Worm (Caenorhabditis elegans) whole organism, L1 larva: ENCODE data around the gene C07A4.2.

Experiments
- C04F5.9 ChIP-seq: sonication (generic microtip); optimal IDR thresholded peaks from 2 replicates; lab custom pipeline; 2016; ENCODE audit warnings: missing genetic modification characterization, missing compliant biosample characterization
- ama-1 ChIP-seq: fragments of 150-350 bp; optimal IDR thresholded peaks from 2 replicates; lab custom pipeline; 2014
- ceh-63 ChIP-seq: fragments of 200-800 bp; sonication (Bioruptor generic); optimal IDR thresholded peaks from 2 replicates; lab custom pipeline; 2018; ENCODE audit warnings: mild to moderate bottlenecking, missing genetic modification characterization, missing compliant biosample characterization
- ceh-8 ChIP-seq: fragments of 200-800 bp; sonication (Bioruptor generic); optimal IDR thresholded peaks from 2 replicates; lab custom pipeline; 2018; ENCODE audit warnings: mild to moderate bottlenecking, missing genetic modification characterization, moderate library complexity, missing compliant biosample characterization
- ceh-88 ChIP-seq: fragments of 200-800 bp; sonication (Bioruptor generic); IDR thresholded peaks from 2 replicates; pipeline ENCODE4 v1.3.6; 2022; ENCODE audit warnings: missing genetic modification characterization, missing compliant biosample characterization
- ces-1 ChIP-seq: fragments of 150-350 bp; optimal IDR thresholded peaks from 2 replicates; lab custom pipeline; 2014; ENCODE audit warnings: missing biosample characterization, missing genetic modification reagents, missing genetic modification characterization
- dpl-1 ChIP-seq, 3 experiments: fragments of 150-350 bp in 2 of 3; sonication (generic microtip) in 1 of 3; optimal IDR thresholded peaks; 2 replicates each; lab custom pipeline; 2014 to 2017; ENCODE audit warnings: missing biosample characterization in 3 of 3, missing genetic modification characterization in 3 of 3, missing genetic modification reagents in 3 of 3
- dsc-1 ChIP-seq: sonication (generic microtip); optimal IDR thresholded peaks from 2 replicates; lab custom pipeline; 2016; ENCODE audit warnings: mild to moderate bottlenecking, missing genetic modification characterization, missing compliant biosample characterization
- efl-3 ChIP-seq: fragments of 200-800 bp; sonication (Bioruptor generic); optimal IDR thresholded peaks from 2 replicates; lab custom pipeline; 2018; ENCODE audit warnings: mild to moderate bottlenecking, missing genetic modification characterization, missing compliant biosample characterization
- egl-13 ChIP-seq: sonication (generic microtip); optimal IDR thresholded peaks from 2 replicates; lab custom pipeline; 2016; ENCODE audit warnings: missing genotype, missing genetic modification reagents, missing genetic modification characterization, missing compliant biosample characterization
- elt-3 ChIP-seq, 6 experiments: fragments of 150-350 bp in 1 of 6; sonication (generic microtip); optimal IDR thresholded peaks; 2 replicates each; lab custom pipeline; 2017 to 2018; ENCODE audit warnings: missing biosample characterization in 6 of 6, missing genetic modification characterization in 6 of 6, inconsistent platforms in 1 of 6
- fkh-10 ChIP-seq: sonication (generic microtip); optimal IDR thresholded peaks from 2 replicates; lab custom pipeline; 2017; ENCODE audit warnings: missing biosample characterization, missing genetic modification reagents, missing genetic modification characterization
- fkh-4 ChIP-seq: sonication (generic microtip); optimal IDR thresholded peaks from 2 replicates; lab custom pipeline; 2016; ENCODE audit warnings: missing compliant biosample characterization, missing genetic modification characterization, borderline replicate concordance
- grh-1 ChIP-seq: fragments of 200-800 bp; sonication (Bioruptor generic); IDR thresholded peaks from 2 replicates; pipeline ENCODE4 v1.3.6; 2022; ENCODE audit warnings: missing genetic modification reagents, missing genetic modification characterization, missing compliant biosample characterization
- hlh-17 ChIP-seq: fragments of 200-800 bp; sonication (Bioruptor generic); optimal IDR thresholded peaks from 2 replicates; lab custom pipeline; 2018; ENCODE audit warnings: missing genetic modification characterization, mild to moderate bottlenecking, missing compliant biosample characterization, moderate library complexity, borderline replicate concordance
- hlh-4 ChIP-seq: sonication (generic microtip); optimal IDR thresholded peaks from 2 replicates; lab custom pipeline; 2016; ENCODE audit warnings: mild to moderate bottlenecking, missing genetic modification characterization, missing compliant biosample characterization
- lin-13 ChIP-seq: fragments of 150-350 bp; optimal IDR thresholded peaks from 2 replicates; lab custom pipeline; 2014; ENCODE audit warnings: missing biosample characterization, missing genetic modification reagents, missing genetic modification characterization
- lin-14 ChIP-seq: fragments of 200-800 bp; sonication (Bioruptor generic); optimal IDR thresholded peaks from 2 replicates; lab custom pipeline; 2018; ENCODE audit warnings: mild to moderate bottlenecking, missing genetic modification characterization, moderate library complexity, missing compliant biosample characterization
- lin-15B ChIP-seq: fragments of 150-350 bp; sonication (generic microtip); optimal IDR thresholded peaks from 3 replicates; lab custom pipeline; 2014; ENCODE audit warnings: missing biosample characterization, missing genetic modification characterization
- lin-35 ChIP-seq, 2 experiments: fragments of 150-350 bp; optimal IDR thresholded peaks; 2 replicates each; lab custom pipeline; 2014; ENCODE audit warnings: missing biosample characterization in 2 of 2, missing genetic modification characterization in 2 of 2, missing genetic modification reagents in 2 of 2
- lin-39 ChIP-seq: fragments of 150-350 bp; optimal IDR thresholded peaks from 2 replicates; lab custom pipeline; 2014; ENCODE audit warnings: missing biosample characterization, missing genetic modification reagents, missing genetic modification characterization
- lir-3 ChIP-seq: sonication (generic microtip); optimal IDR thresholded peaks from 2 replicates; lab custom pipeline; 2016; ENCODE audit warnings: mild to moderate bottlenecking, missing genetic modification characterization, moderate library complexity, missing compliant biosample characterization; ENCODE audit not compliant: poor library complexity
- lsy-2 ChIP-seq, 2 experiments: fragments of 150-350 bp; optimal IDR thresholded peaks; 2 replicates each; lab custom pipeline; 2014; ENCODE audit warnings: missing biosample characterization in 2 of 2, missing genetic modification characterization in 2 of 2
- mab-9 ChIP-seq: fragments of 200-800 bp; sonication (Bioruptor generic); IDR thresholded peaks from 2 replicates; pipeline ENCODE4 v1.3.6; 2022; ENCODE audit warnings: missing genetic modification reagents, missing genetic modification characterization, missing compliant biosample characterization
- mdl-1 ChIP-seq, 2 experiments: fragments of 150-350 bp; optimal IDR thresholded peaks; 2 replicates each; lab custom pipeline; 2014 to 2017; ENCODE audit warnings: missing biosample characterization in 2 of 2, missing genetic modification characterization in 2 of 2, inconsistent platforms in 1 of 2
- mef-2 ChIP-seq: fragments of 150-350 bp; optimal IDR thresholded peaks from 2 replicates; lab custom pipeline; 2014; ENCODE audit warnings: missing biosample characterization, missing genetic modification characterization
- nhr-11 ChIP-seq: fragments of 150-350 bp; optimal IDR thresholded peaks from 2 replicates; lab custom pipeline; 2014; ENCODE audit warnings: missing biosample characterization, missing genetic modification characterization
- nhr-12 ChIP-seq: sonication (generic microtip); optimal IDR thresholded peaks from 2 replicates; lab custom pipeline; 2017; ENCODE audit warnings: missing biosample characterization, missing genetic modification characterization
- nhr-20 ChIP-seq: sonication (generic microtip); optimal IDR thresholded peaks from 2 replicates; lab custom pipeline; 2016; ENCODE audit warnings: mild to moderate bottlenecking, missing genetic modification characterization, missing compliant biosample characterization
- nhr-237 ChIP-seq: fragments of 150-350 bp; optimal IDR thresholded peaks from 2 replicates; lab custom pipeline; 2014; ENCODE audit warnings: missing biosample characterization, missing genetic modification characterization
- nhr-28 ChIP-seq: fragments of 150-350 bp; optimal IDR thresholded peaks from 2 replicates; lab custom pipeline; 2014; ENCODE audit warnings: missing biosample characterization, missing genetic modification characterization
- nhr-71 ChIP-seq: sonication (generic microtip); optimal IDR thresholded peaks from 2 replicates; lab custom pipeline; 2016; ENCODE audit warnings: mild to moderate bottlenecking, missing genetic modification characterization, moderate library complexity, missing compliant biosample characterization
- nhr-84 ChIP-seq: sonication (generic microtip); optimal IDR thresholded peaks from 2 replicates; lab custom pipeline; 2017; ENCODE audit warnings: missing biosample characterization, missing genetic modification characterization
- nhr-85 ChIP-seq: sonication (generic microtip); peaks from one replicate; lab custom pipeline; 2016; ENCODE audit warnings: missing genetic modification characterization, inconsistent platforms, missing compliant biosample characterization
- nhr-90 ChIP-seq: sonication (generic microtip); optimal IDR thresholded peaks from 2 replicates; lab custom pipeline; 2016; ENCODE audit warnings: mild to moderate bottlenecking, missing genetic modification characterization, missing compliant biosample characterization; ENCODE audit not compliant: poor library complexity
- pqm-1 ChIP-seq: sonication (generic microtip); optimal IDR thresholded peaks from 3 replicates; lab custom pipeline; 2017; ENCODE audit warnings: missing biosample characterization, missing genetic modification characterization
- rnt-1 ChIP-seq: sonication (generic microtip); optimal IDR thresholded peaks from 2 replicates; lab custom pipeline; 2016; ENCODE audit warnings: mild to moderate bottlenecking, missing genetic modification characterization, moderate library complexity, missing compliant biosample characterization
- skn-1 ChIP-seq: fragments of 150-350 bp; optimal IDR thresholded peaks from 2 replicates; lab custom pipeline; 2014; ENCODE audit warnings: missing biosample characterization, missing genetic modification characterization
- snpc-4 ChIP-seq: fragments of 150-350 bp; optimal IDR thresholded peaks from 2 replicates; lab custom pipeline; 2014; ENCODE audit warnings: missing biosample characterization, missing genetic modification characterization
- snu-23 ChIP-seq: sonication (generic microtip); optimal IDR thresholded peaks from 2 replicates; lab custom pipeline; 2016; ENCODE audit warnings: missing genetic modification characterization, missing compliant biosample characterization
- tbx-2 ChIP-seq: sonication (generic microtip); optimal IDR thresholded peaks from 2 replicates; lab custom pipeline; 2016; ENCODE audit warnings: missing genetic modification characterization, missing compliant biosample characterization
- unc-130 ChIP-seq: fragments of 150-350 bp; optimal IDR thresholded peaks from 2 replicates; lab custom pipeline; 2017; ENCODE audit warnings: missing biosample characterization, missing genetic modification characterization, inconsistent platforms
- unc-30 ChIP-seq: sonication (generic microtip); optimal IDR thresholded peaks from 2 replicates; lab custom pipeline; 2017; ENCODE audit warnings: missing biosample characterization, missing genetic modification characterization
- unc-62 ChIP-seq: fragments of 150-350 bp; optimal IDR thresholded peaks from 2 replicates; lab custom pipeline; 2014; ENCODE audit warnings: missing biosample characterization, missing genetic modification reagents, missing genetic modification characterization
- unc-86 ChIP-seq: sonication (generic microtip); optimal IDR thresholded peaks from 2 replicates; lab custom pipeline; 2016; ENCODE audit warnings: missing genetic modification characterization, missing compliant biosample characterization
- unc-98 ChIP-seq: fragments of 200-800 bp; sonication (Bioruptor generic); IDR thresholded peaks from 2 replicates; pipeline ENCODE4 v1.3.6; 2022; ENCODE audit warnings: missing genetic modification characterization, missing compliant biosample characterization
- vab-15 ChIP-seq: sonication (generic microtip); optimal IDR thresholded peaks from 2 replicates; lab custom pipeline; 2017; ENCODE audit warnings: missing genotype, mild to moderate bottlenecking, missing genetic modification characterization, missing compliant biosample characterization
- zag-1 ChIP-seq: fragments of 150-350 bp; optimal IDR thresholded peaks from 2 replicates; lab custom pipeline; 2014; ENCODE audit warnings: missing biosample characterization, missing genetic modification characterization
- zip-4 ChIP-seq: fragments of 200-800 bp; sonication (Bioruptor generic); optimal IDR thresholded peaks from 2 replicates; lab custom pipeline; 2018; ENCODE audit warnings: mild to moderate bottlenecking, missing genetic modification characterization, moderate library complexity, missing compliant biosample characterization
- ztf-11 ChIP-seq, 2 experiments: sonication (generic microtip); optimal IDR thresholded peaks; 2 replicates each; lab custom pipeline; 2016 to 2017; ENCODE audit warnings: missing genetic modification characterization in 2 of 2, missing biosample characterization in 1 of 2, missing compliant biosample characterization in 1 of 2
- ztf-4 ChIP-seq: fragments of 150-350 bp; optimal IDR thresholded peaks from 2 replicates; lab custom pipeline; 2014; ENCODE audit warnings: missing biosample characterization, missing genetic modification characterization

The C07A4.2 gene

DNA sequence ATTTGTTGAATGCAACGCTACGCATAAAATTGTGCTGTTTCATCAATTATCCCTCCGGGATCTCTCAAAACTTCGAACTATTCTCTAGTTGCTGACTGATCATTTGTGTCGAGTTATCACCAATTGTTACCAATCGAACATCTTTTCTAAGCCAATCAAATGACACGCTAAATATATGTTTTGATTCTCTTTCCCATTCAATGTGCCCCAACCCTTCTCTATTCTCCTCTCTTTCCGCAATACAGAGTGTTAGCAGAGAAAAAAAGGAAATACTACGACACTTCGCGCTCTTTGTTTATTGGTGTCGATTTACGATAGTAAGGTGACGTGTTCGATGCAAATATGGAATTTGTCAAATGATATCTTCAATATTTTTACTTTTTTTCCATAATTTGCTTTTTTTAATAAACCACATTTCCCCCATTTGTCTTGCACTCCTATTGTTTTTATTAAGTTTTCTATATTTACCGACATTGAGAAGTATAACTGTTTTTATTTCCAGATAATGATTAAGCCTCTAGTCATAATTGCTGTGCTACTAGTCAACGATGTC, 25.3 kb downstream of the C07A4.2 start, which contains the start of gene nucb-1 (continued):
- TF ChIP-seq nhr-71 (peak; percentile 92), grh-1 (GFP tag; lab: Robert Waterston, UW) (peak; percentile 63), lir-3 (tag; lab: Kevin White, UChicago) (peak; percentile 32), egl-13 (tag; lab: Kevin White, UChicago) (no peak), fkh-4 (tag; lab: Kevin White, UChicago) (no peak), lin-35 (GFP tag; optimal IDR thresholded peaks at IDR 0.05; lab: Kevin White, UChicago) (peak; percentile 64 to 86), dpl-1 (GFP tag; optimal IDR thresholded peaks at IDR 0.05; lab: Kevin White, UChicago) (peak; percentile 46 to 63 (median 57)), snpc-4 (tag; lab: Kevin White, UChicago) (no peak), nhr-28 (no peak), nhr-90 (tag; lab: Kevin White, UChicago) (peak; percentile 76), pqm-1 (no peak), mef-2 (no peak), C04F5.9 (tag; lab: Kevin White, UChicago) (no peak), nhr-84 (tag; lab: Kevin White, UChicago) (no peak), mdl-1 (tag; optimal IDR thresholded peaks at IDR 0.05; lab: Kevin White, UChicago) (peak in 1 of 2 experiments; percentile 78), zag-1 (tag; lab: Kevin White, UChicago) (no peak), unc-62 (GFP tag; lab: Kevin White, UChicago) (no peak), lin-13 (peak; percentile 64), ceh-63 (no peak), elt-3 (tag; optimal IDR thresholded peaks at IDR 0.05; lab: Kevin White, UChicago) (peak in 4 of 6 experiments; percentile 11 to 79 (median 73)), ces-1 (GFP tag; lab: Kevin White, UChicago) (no peak), rnt-1 (tag; lab: Kevin White, UChicago) (peak; percentile 85), mab-9 (no peak), ceh-8 (GFP tag; lab: Kevin White, UChicago) (peak; percentile 17), efl-3 (GFP tag; lab: Kevin White, UChicago) (no peak), unc-86 (peak; percentile 30), nhr-11 (peak; percentile 2), skn-1 (tag; lab: Kevin White, UChicago) (no peak), ztf-4 (tag; lab: Kevin White, UChicago) (no peak), nhr-237 (no peak), ztf-11 (tag; optimal IDR thresholded peaks at IDR 0.05; lab: Kevin White, UChicago) (peak in 1 of 2 experiments; percentile 17), unc-130 (tag; lab: Kevin White, UChicago) (peak; percentile 66), fkh-10 (GFP tag; lab: Kevin White, UChicago) (peak; percentile 26), nhr-85 (tag; lab: Kevin White, UChicago) (peak; percentile 83), lin-39 (tag; lab: Kevin White, UChicago) (no peak), unc-30 (no peak), hlh-17 (GFP tag; lab: Kevin White, UChicago) (no peak), ceh-88 (GFP tag; lab: Robert Waterston, UW) (no peak), tbx-2 (peak; percentile 80), vab-15 (peak; percentile 25), lin-15B (tag; lab: Kevin White, UChicago) (peak; percentile 55), snu-23 (GFP tag; lab: Kevin White, UChicago) (peak; percentile 92), lsy-2 (tag; optimal IDR thresholded peaks at IDR 0.05; lab: Kevin White, UChicago) (peak; percentile 77 to 92), dsc-1 (tag; lab: Kevin White, UChicago) (peak; percentile 73), unc-98 (GFP tag; lab: Robert Waterston, UW) (no peak), nhr-12 (tag; lab: Kevin White, UChicago) (no peak), zip-4 (GFP tag; lab: Kevin White, UChicago) (no peak), ama-1 (lab: Kevin White, UChicago) (no peak), lin-14 (peak; percentile 92), hlh-4 (tag; lab: Kevin White, UChicago) (no peak), nhr-20 (tag; lab: Kevin White, UChicago) (peak; percentile 93)
- TF ChIP-seq, all 84 proteins: peak for 45
